Fruit fly (Drosophila melanogaster) whole organism, embryonic: ENCODE measurements around the gene PLCXD.
A peak's percentile ranks its signal among the peaks of the same experiment; 100 is the strongest.

ENCODE experiments used
- Atf6 ChIP-seq: fragments of 200-800 bp; sonication (Bioruptor generic); IDR thresholded peaks from 2 replicates; pipeline ENCODE4 v1.3.6; 2022; ENCODE audit warnings: missing biosample characterization, missing genetic modification characterization
- B-H1 ChIP-seq: fragments of 200-800 bp; sonication (Bioruptor generic); IDR thresholded peaks from 3 replicates; pipeline ENCODE4 v1.3.6; 2022; ENCODE audit warnings: missing biosample characterization, missing genetic modification characterization
- B-H2 ChIP-seq: fragments of 200-800 bp; sonication (Bioruptor generic); optimal IDR thresholded peaks from 2 replicates; lab custom pipeline; 2018; ENCODE audit warnings: missing biosample characterization, mild to moderate bottlenecking, missing genetic modification characterization
- BtbVII ChIP-seq: fragments of 200-800 bp; sonication (Bioruptor generic); optimal IDR thresholded peaks from 3 replicates; lab custom pipeline; 2017; ENCODE audit warnings: missing biosample characterization, mild to moderate bottlenecking, missing genetic modification characterization
- CG11723 ChIP-seq: fragments of 200-800 bp; sonication (Bioruptor generic); optimal IDR thresholded peaks from 2 replicates; lab custom pipeline; 2017; ENCODE audit warnings: missing biosample characterization, mild to moderate bottlenecking, missing genetic modification characterization
- CG12104 ChIP-seq: fragments of 200-800 bp; sonication (Bioruptor generic); optimal IDR thresholded peaks from 3 replicates; lab custom pipeline; 2016; ENCODE audit warnings: missing biosample characterization, missing genetic modification characterization
- CG13296 ChIP-seq: fragments of 200-800 bp; sonication (Bioruptor generic); optimal IDR thresholded peaks from 3 replicates; lab custom pipeline; 2018; ENCODE audit warnings: missing biosample characterization, mild to moderate bottlenecking, missing genetic modification characterization
- CG13424 ChIP-seq: fragments of 200-800 bp; sonication (Bioruptor generic); optimal IDR thresholded peaks from 2 replicates; lab custom pipeline; 2019; ENCODE audit warnings: missing biosample characterization, mild to moderate bottlenecking, missing genetic modification characterization, moderate library complexity
- CG14050 ChIP-seq: fragments of 200-800 bp; sonication (Bioruptor generic); IDR thresholded peaks from 3 replicates; pipeline ENCODE4 v1.3.6; 2022; ENCODE audit warnings: missing biosample characterization, missing genetic modification characterization
- CG14441 ChIP-seq: fragments of 200-800 bp; sonication (Bioruptor generic); IDR thresholded peaks from 2 replicates; pipeline ENCODE4 v1.3.6; 2022; ENCODE audit warnings: missing biosample characterization, missing genetic modification characterization
- CG1647 ChIP-seq: fragments of 200-800 bp; sonication (Bioruptor generic); optimal IDR thresholded peaks from 3 replicates; lab custom pipeline; 2016; ENCODE audit warnings: missing biosample characterization, missing genetic modification characterization
- CG16815 ChIP-seq: fragments of 200-800 bp; sonication (Bioruptor generic); optimal IDR thresholded peaks from 3 replicates; lab custom pipeline; 2017; ENCODE audit warnings: missing biosample characterization, mild to moderate bottlenecking, missing genetic modification characterization
- CG17186 ChIP-seq: fragments of 200-800 bp; sonication (Bioruptor generic); optimal IDR thresholded peaks from 3 replicates; lab custom pipeline; 2017; ENCODE audit warnings: missing biosample characterization, missing genetic modification reagents, missing genetic modification characterization
- CG18599 ChIP-seq: fragments of 200-800 bp; sonication (Bioruptor generic); optimal IDR thresholded peaks from 3 replicates; lab custom pipeline; 2017; ENCODE audit warnings: missing biosample characterization, missing genetic modification characterization, mild to moderate bottlenecking, moderate library complexity, missing genetic modification reagents
- CG2120 ChIP-seq: fragments of 200-800 bp; sonication (Bioruptor generic); optimal IDR thresholded peaks from 3 replicates; lab custom pipeline; 2016; ENCODE audit warnings: missing biosample characterization, missing genetic modification characterization
- CG31365 ChIP-seq: fragments of 200-800 bp; sonication (Bioruptor generic); optimal IDR thresholded peaks from 2 replicates; lab custom pipeline; 2018; ENCODE audit warnings: missing biosample characterization, mild to moderate bottlenecking, missing genetic modification characterization
- CG32532 ChIP-seq: fragments of 200-800 bp; sonication (Bioruptor generic); IDR thresholded peaks from 2 replicates; pipeline ENCODE4 v1.3.6; 2022; ENCODE audit warnings: missing biosample characterization, missing genetic modification characterization
- CG32767 ChIP-seq: fragments of 200-800 bp; sonication (Bioruptor generic); IDR thresholded peaks from 2 replicates; pipeline ENCODE4 v1.3.6; 2022; ENCODE audit warnings: missing biosample characterization, missing genetic modification characterization
- CG4730 ChIP-seq: fragments of 200-800 bp; sonication (Bioruptor generic); IDR thresholded peaks from 2 replicates; pipeline ENCODE4 v1.3.6; 2022; ENCODE audit warnings: missing biosample characterization, missing genetic modification characterization
- CG6175 ChIP-seq: fragments of 200-800 bp; sonication (Bioruptor generic); IDR thresholded peaks from 3 replicates; pipeline ENCODE4 v1.3.6; 2022; ENCODE audit warnings: missing biosample characterization, missing genetic modification characterization
- CG6683 ChIP-seq: fragments of 200-800 bp; sonication (Bioruptor generic); optimal IDR thresholded peaks from 2 replicates; lab custom pipeline; 2017; ENCODE audit warnings: missing biosample characterization, mild to moderate bottlenecking, missing genetic modification characterization, missing genetic modification reagents
- CG8765 ChIP-seq: fragments of 200-800 bp; sonication (Bioruptor generic); IDR thresholded peaks from 2 replicates; pipeline ENCODE4 v1.3.6; 2022; ENCODE audit warnings: missing biosample characterization, missing genetic modification characterization
- Camta ChIP-seq: fragments of 200-800 bp; sonication (Bioruptor generic); optimal IDR thresholded peaks from 2 replicates; lab custom pipeline; 2016; ENCODE audit warnings: missing biosample characterization, missing genetic modification characterization
- Deaf1 ChIP-seq: fragments of 200-800 bp; optimal IDR thresholded peaks from 3 replicates; lab custom pipeline; 2019; ENCODE audit warnings: missing biosample characterization, mild to moderate bottlenecking, missing genetic modification characterization, moderate library complexity
- E2f2 ChIP-seq: fragments of 200-800 bp; sonication (Bioruptor generic); IDR thresholded peaks from 2 replicates; pipeline ENCODE4 v1.3.6; 2022; ENCODE audit warnings: missing biosample characterization, missing genetic modification characterization
- HmgD ChIP-seq: fragments of 200-800 bp; sonication (Bioruptor generic); optimal IDR thresholded peaks from 3 replicates; lab custom pipeline; 2016; ENCODE audit warnings: missing biosample characterization, missing genetic modification characterization
- Hmx ChIP-seq: fragments of 200-800 bp; sonication (Bioruptor generic); optimal IDR thresholded peaks from 2 replicates; lab custom pipeline; 2016; ENCODE audit warnings: missing biosample characterization, missing genetic modification characterization
- MBD-R2 ChIP-seq: fragments of 200-800 bp; sonication (Bioruptor generic); IDR thresholded peaks from 2 replicates; pipeline ENCODE4 v1.3.6; 2022; ENCODE audit warnings: missing biosample characterization, missing genetic modification characterization
- Mrtf ChIP-seq: fragments of 200-800 bp; sonication (Bioruptor generic); IDR thresholded peaks from 3 replicates; pipeline ENCODE4 v1.3.6; 2022; ENCODE audit warnings: missing biosample characterization, missing genetic modification characterization
- Nf-YC ChIP-seq: fragments of 200-800 bp; optimal IDR thresholded peaks from 3 replicates; lab custom pipeline; 2019; ENCODE audit warnings: missing biosample characterization, mild to moderate bottlenecking, missing genetic modification characterization, moderate library complexity
- Scr ChIP-seq: fragments of 200-800 bp; sonication (Bioruptor generic); IDR thresholded peaks from 2 replicates; pipeline ENCODE4 v1.3.6; 2022; ENCODE audit warnings: missing biosample characterization, missing genetic modification characterization; ENCODE audit not compliant: partially characterized antibody
- al ChIP-seq: fragments of 200-800 bp; sonication (Bioruptor generic); IDR thresholded peaks from 2 replicates; pipeline ENCODE4 v1.3.6; 2022; ENCODE audit warnings: missing biosample characterization, missing genetic modification characterization
- ato ChIP-seq: fragments of 200-800 bp; sonication (Bioruptor generic); IDR thresholded peaks from 2 replicates; pipeline ENCODE4 v1.3.6; 2022; ENCODE audit warnings: missing biosample characterization, missing genetic modification characterization; ENCODE audit not compliant: partially characterized antibody
- bigmax ChIP-seq: fragments of 200-800 bp; sonication (Bioruptor generic); optimal IDR thresholded peaks from 2 replicates; lab custom pipeline; 2018; ENCODE audit warnings: missing biosample characterization, mild to moderate bottlenecking, missing genetic modification characterization
- disco-r ChIP-seq: fragments of 200-800 bp; sonication (Bioruptor generic); optimal IDR thresholded peaks from 2 replicates; lab custom pipeline; 2016; ENCODE audit warnings: missing biosample characterization, missing genetic modification characterization
- dmrt11E ChIP-seq: fragments of 200-800 bp; sonication (Bioruptor generic); optimal IDR thresholded peaks from 3 replicates; lab custom pipeline; 2018; ENCODE audit warnings: missing biosample characterization, mild to moderate bottlenecking, missing genetic modification characterization, moderate library complexity
- gce ChIP-seq: fragments of 200-800 bp; sonication (Bioruptor generic); IDR thresholded peaks from 3 replicates; pipeline ENCODE4 v1.3.6; 2022; ENCODE audit warnings: missing biosample characterization, missing genetic modification characterization
- kay ChIP-seq: fragments of 200-800 bp; sonication (Bioruptor generic); optimal IDR thresholded peaks from 2 replicates; lab custom pipeline; 2016; ENCODE audit warnings: missing biosample characterization, missing genetic modification characterization
- lmd ChIP-seq: fragments of 200-800 bp; sonication (Bioruptor generic); IDR thresholded peaks from 2 replicates; pipeline ENCODE4 v1.3.6; 2022; ENCODE audit warnings: missing biosample characterization, missing genetic modification characterization
- lola ChIP-seq, 3 experiments: fragments of >200 bp in 2 of 3; fragments of 200-800 bp in 1 of 3; sonication (Bioruptor generic) in 1 of 3; optimal IDR thresholded peaks; 2 replicates each; lab custom pipeline; 2017 to 2019; ENCODE audit warnings: missing biosample characterization in 3 of 3, missing genetic modification characterization in 3 of 3, mild to moderate bottlenecking in 1 of 3, moderate library complexity in 1 of 3
- nom ChIP-seq: fragments of 200-800 bp; sonication (Bioruptor generic); optimal IDR thresholded peaks from 2 replicates; lab custom pipeline; 2017; ENCODE audit warnings: missing biosample characterization, missing genetic modification characterization, mild to moderate bottlenecking, moderate library complexity, missing genetic modification reagents
- otp ChIP-seq: fragments of 200-800 bp; sonication (Bioruptor generic); IDR thresholded peaks from 3 replicates; pipeline ENCODE4, ENCODE4 v1.3.6; 2022; ENCODE audit warnings: missing biosample characterization, missing genetic modification characterization
- pan ChIP-seq, 4 experiments: fragments of >200 bp in 3 of 4; fragments of 200-800 bp in 1 of 4; sonication (Bioruptor generic) in 1 of 4; optimal IDR thresholded peaks in 3 of 4; IDR thresholded peaks in 1 of 4; 2 replicates each; pipeline versions ENCODE4 v1.3.6 to Lab custom; 2017 to 2022; ENCODE audit warnings: missing biosample characterization in 2 of 4, missing genetic modification characterization in 2 of 4, mixed read lengths in 1 of 4
- peb ChIP-seq: fragments of 200-800 bp; sonication (Bioruptor generic); IDR thresholded peaks from 2 replicates; pipeline ENCODE4 v1.3.6; 2022; ENCODE audit warnings: missing biosample characterization, missing genetic modification characterization
- ranshi ChIP-seq: fragments of 200-800 bp; sonication (Bioruptor generic); IDR thresholded peaks from 2 replicates; pipeline ENCODE4 v1.3.6; 2022; ENCODE audit warnings: missing biosample characterization, missing genetic modification characterization
- ro ChIP-seq: fragments of 200-800 bp; sonication (Bioruptor generic); IDR thresholded peaks from 2 replicates; pipeline ENCODE4 v1.3.6; 2022; ENCODE audit warnings: missing biosample characterization, missing genetic modification characterization
- sens ChIP-seq: fragments of 200-800 bp; sonication (Bioruptor generic); peaks from one replicate; lab custom pipeline; 2016; ENCODE audit warnings: missing biosample characterization, missing genetic modification characterization
- seq ChIP-seq: fragments of 200-800 bp; sonication (Bioruptor generic); IDR thresholded peaks from 2 replicates; pipeline ENCODE4 v1.3.6; 2022; ENCODE audit warnings: missing biosample characterization, missing genetic modification characterization
- sisA ChIP-seq: fragments of 200-800 bp; sonication (Bioruptor generic); IDR thresholded peaks from 2 replicates; pipeline ENCODE4 v1.3.6; 2022; ENCODE audit warnings: missing biosample characterization, missing genetic modification characterization

Gene PLCXD

DNA sequence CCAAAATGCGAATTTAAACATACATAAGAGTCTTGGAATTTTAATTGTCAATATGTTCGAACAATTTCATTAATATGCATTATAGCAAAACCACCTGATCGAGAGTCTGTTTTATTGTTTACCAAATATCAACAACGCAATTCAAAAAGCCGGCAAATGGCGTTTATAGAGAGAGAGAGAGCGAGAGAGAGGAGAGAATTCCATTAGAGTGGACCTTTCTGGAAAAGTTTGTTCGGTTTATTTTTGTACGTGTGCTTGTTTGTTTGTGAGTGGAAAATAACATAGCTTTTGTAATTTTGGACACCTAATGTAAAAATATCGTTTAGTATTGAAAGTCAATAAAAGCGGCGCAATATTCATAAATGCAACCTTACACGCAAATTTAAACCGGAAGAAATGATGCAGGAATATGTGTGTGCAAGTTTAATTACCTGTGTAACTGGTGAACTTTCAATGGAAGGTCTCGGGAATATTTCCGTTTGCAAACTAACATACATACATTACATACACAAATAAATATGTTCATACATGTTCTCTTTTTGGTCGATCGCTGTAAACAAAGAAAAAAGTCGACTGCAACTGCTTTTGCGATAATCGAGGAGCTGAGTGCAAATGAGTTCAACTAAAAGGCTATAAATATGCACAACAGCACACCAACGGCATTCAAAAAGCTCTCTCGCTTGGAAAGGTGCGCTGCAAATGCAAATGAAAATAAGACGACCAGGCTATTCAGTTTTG, 4.4 kb upstream of the PLCXD start, which contains the start of gene CG6785 (continued):
- TF ChIP-seq disco-r (peak; percentile 87), gce (peak; percentile 68; the same call in 1 of the 3 replicates), lmd (no peak), CG18599 (GFP tag; lab: Kevin White, UChicago) (peak; percentile 90), peb (GFP tag; lab: Robert Waterston, UW) (no peak), CG8765 (GFP tag; lab: Robert Waterston, UW) (no peak), Camta (GFP tag; lab: Kevin White, UChicago) (peak; percentile 90), CG6683 (GFP tag; lab: Kevin White, UChicago) (peak; percentile 62), dmrt11E (tag; lab: Kevin White, UChicago) (peak; percentile 69), sisA (GFP tag; lab: Robert Waterston, UW) (no peak), bigmax (GFP tag; lab: Kevin White, UChicago) (peak; percentile 52), CG13296 (GFP tag; lab: Kevin White, UChicago) (peak; percentile 87), E2f2 (GFP tag; lab: Robert Waterston, UW) (peak; percentile 48; the same call in 1 of the 2 replicates), CG13424 (peak; percentile 73), CG11723 (GFP tag; lab: Kevin White, UChicago) (peak; percentile 83), Atf6 (peak; percentile 72), CG14050 (GFP tag; lab: Robert Waterston, UW) (peak; percentile 69), lola (GFP tag; optimal IDR thresholded peaks at IDR 0.05; lab: Kevin White, UChicago) (peak in 1 of 3 experiments; percentile 58), ranshi (peak; percentile 67; the same call in 1 of the 2 replicates), ato (GFP tag; lab: Robert Waterston, UW) (no peak), nom (GFP tag; lab: Kevin White, UChicago) (peak; percentile 77), CG17186 (GFP tag; lab: Kevin White, UChicago) (peak; percentile 66), ro (GFP tag; lab: Robert Waterston, UW) (no peak), B-H1 (no peak; the same call in 2 of the 3 replicates), CG6175 (GFP tag; lab: Robert Waterston, UW) (no peak), CG32532 (GFP tag; lab: Robert Waterston, UW) (peak; percentile 38; the same call in 1 of the 2 replicates), al (no peak), pan (optimal IDR thresholded peaks at IDR 0.05; lab: Kevin White, UChicago) (no peak), pan (GFP tag; optimal IDR thresholded peaks at IDR 0.05 in 1 of 2, IDR thresholded peaks at IDR 0.05 in 1 of 2) (peak in 1 of 2 experiments; percentile 59), Nf-YC (tag; lab: Kevin White, UChicago) (peak; percentile 57), CG14441 (GFP tag; lab: Robert Waterston, UW) (peak; percentile 28; the same call in 1 of the 2 replicates), Scr (GFP tag; lab: Robert Waterston, UW) (no peak), seq (GFP tag; lab: Robert Waterston, UW) (peak; percentile 77; the same call in 1 of the 2 replicates), BtbVII (GFP tag; lab: Kevin White, UChicago) (peak; percentile 88), HmgD (GFP tag; lab: Kevin White, UChicago) (peak; percentile 18), sens (GFP tag; lab: Kevin White, UChicago) (peak; percentile 99), otp (GFP tag; lab: Robert Waterston, UW) (peak; percentile 81), CG31365 (peak; percentile 85), Deaf1 (tag; lab: Kevin White, UChicago) (peak; percentile 37), CG16815 (no peak), CG4730 (GFP tag; lab: Robert Waterston, UW) (no peak), CG32767 (GFP tag; lab: Robert Waterston, UW) (no peak), MBD-R2 (peak; percentile 7; the same call in 1 of the 2 replicates), CG1647 (GFP tag; lab: Kevin White, UChicago) (peak; percentile 75), CG2120 (GFP tag; lab: Kevin White, UChicago) (peak; percentile 71), kay (peak; percentile 77), B-H2 (peak; percentile 88), Hmx (GFP tag; lab: Kevin White, UChicago) (no peak), CG12104 (GFP tag; lab: Kevin White, UChicago) (peak; percentile 77), Mrtf (GFP tag; lab: Robert Waterston, UW) (no peak)
